Fruit fly (Drosophila melanogaster) whole organism, embryonic: ENCODE data around the gene CG7342.

Experiments
- Bgb ChIP-seq: fragments of 200-800 bp; sonication (Bioruptor generic); IDR thresholded peaks from 2 replicates; pipeline ENCODE4 v1.3.6; 2022; ENCODE audit warnings: missing biosample characterization, missing genetic modification characterization; ENCODE audit not compliant: partially characterized antibody
- CG11696 ChIP-seq: fragments of 200-800 bp; sonication (Bioruptor generic); IDR thresholded peaks from 2 replicates; pipeline ENCODE4 v1.3.6; 2022; ENCODE audit warnings: missing biosample characterization, missing genetic modification characterization
- CG12071 ChIP-seq: fragments of 200-800 bp; sonication (Bioruptor generic); optimal IDR thresholded peaks from 3 replicates; lab custom pipeline; 2018; ENCODE audit warnings: missing biosample characterization, mild to moderate bottlenecking, missing genetic modification characterization
- CG12104 ChIP-seq: fragments of 200-800 bp; sonication (Bioruptor generic); optimal IDR thresholded peaks from 3 replicates; lab custom pipeline; 2016; ENCODE audit warnings: missing biosample characterization, missing genetic modification characterization
- CG13123 ChIP-seq: fragments of 200-800 bp; sonication (Bioruptor generic); optimal IDR thresholded peaks from 2 replicates; lab custom pipeline; 2016; ENCODE audit warnings: missing biosample characterization, missing genetic modification characterization
- CG14667 ChIP-seq: fragments of 200-800 bp; sonication (Bioruptor generic); IDR thresholded peaks from 2 replicates; pipeline ENCODE4 v1.3.6; 2022; ENCODE audit warnings: missing biosample characterization, missing genetic modification characterization
- CG15269 ChIP-seq: fragments of 200-800 bp; sonication (Bioruptor generic); optimal IDR thresholded peaks from 2 replicates; lab custom pipeline; 2018; ENCODE audit warnings: missing biosample characterization, mild to moderate bottlenecking, missing genetic modification characterization, moderate library complexity
- CG15514 ChIP-seq: fragments of 200-800 bp; sonication (Bioruptor generic); optimal IDR thresholded peaks from 3 replicates; lab custom pipeline; 2017; ENCODE audit warnings: missing biosample characterization, missing genetic modification characterization, mild to moderate bottlenecking, moderate library complexity, missing genetic modification reagents
- CG17912 ChIP-seq: fragments of 200-800 bp; sonication (Bioruptor generic); optimal IDR thresholded peaks from 2 replicates; lab custom pipeline; 2018; ENCODE audit warnings: missing biosample characterization, mild to moderate bottlenecking, missing genetic modification characterization
- CG18011 ChIP-seq: fragments of 200-800 bp; sonication (Bioruptor generic); optimal IDR thresholded peaks from 2 replicates; lab custom pipeline; 2017; ENCODE audit warnings: missing biosample characterization, missing genetic modification characterization, mild to moderate bottlenecking, moderate library complexity, missing genotype
- CG2129 ChIP-seq: fragments of 200-800 bp; sonication (Bioruptor generic); IDR thresholded peaks from 2 replicates; pipeline ENCODE4 v1.3.6; 2022; ENCODE audit warnings: missing biosample characterization, missing genetic modification characterization; ENCODE audit not compliant: partially characterized antibody
- CG2875 ChIP-seq: fragments of 200-800 bp; sonication (Bioruptor generic); optimal IDR thresholded peaks from 2 replicates; lab custom pipeline; 2017; ENCODE audit warnings: missing biosample characterization, mild to moderate bottlenecking, missing genetic modification characterization, missing genetic modification reagents
- CG31224 ChIP-seq: fragments of 200-800 bp; sonication (Bioruptor generic); IDR thresholded peaks from 2 replicates; pipeline ENCODE4 v1.3.6; 2022; ENCODE audit warnings: missing biosample characterization, missing genetic modification characterization
- CG32767 ChIP-seq: fragments of 200-800 bp; sonication (Bioruptor generic); IDR thresholded peaks from 2 replicates; pipeline ENCODE4 v1.3.6; 2022; ENCODE audit warnings: missing biosample characterization, missing genetic modification characterization
- CG4617 ChIP-seq: fragments of 200-800 bp; sonication (Bioruptor generic); optimal IDR thresholded peaks from 3 replicates; lab custom pipeline; 2016; ENCODE audit warnings: missing biosample characterization, missing genetic modification characterization, borderline replicate concordance
- CG8089 ChIP-seq: fragments of 200-800 bp; sonication (Bioruptor generic); optimal IDR thresholded peaks from 3 replicates; lab custom pipeline; 2016; ENCODE audit warnings: missing biosample characterization, missing genetic modification characterization
- Dip2 ChIP-seq: fragments of 200-800 bp; sonication (Bioruptor generic); IDR thresholded peaks from 2 replicates; pipeline ENCODE4 v1.3.6; 2022; ENCODE audit warnings: missing biosample characterization, missing genetic modification characterization
- Dll ChIP-seq: fragments of 200-800 bp; sonication (Bioruptor generic); IDR thresholded peaks from 4 replicates; pipeline ENCODE4 v1.3.6; 2022; ENCODE audit warnings: missing biosample characterization, missing genetic modification characterization; ENCODE audit not compliant: partially characterized antibody
- Hr3 ChIP-seq: fragments of 200-800 bp; sonication (Bioruptor generic); optimal IDR thresholded peaks from 3 replicates; lab custom pipeline; 2016; ENCODE audit warnings: missing biosample characterization, missing genetic modification characterization
- Hr39 ChIP-seq: fragments of >200 bp; optimal IDR thresholded peaks from 2 replicates; lab custom pipeline; 2017
- Opbp ChIP-seq: fragments of 200-800 bp; sonication (Bioruptor generic); IDR thresholded peaks from 3 replicates; pipeline ENCODE4 v1.3.6; 2022; ENCODE audit warnings: missing biosample characterization, missing genetic modification characterization; ENCODE audit not compliant: partially characterized antibody
- Ptx1 ChIP-seq: fragments of 200-800 bp; sonication (Bioruptor generic); IDR thresholded peaks from 2 replicates; pipeline ENCODE4 v1.3.6; 2022; ENCODE audit warnings: missing biosample characterization, missing genetic modification characterization
- Rx ChIP-seq: fragments of 200-800 bp; sonication (Bioruptor generic); IDR thresholded peaks from 2 replicates; pipeline ENCODE4 v1.3.6; 2022; ENCODE audit warnings: missing biosample characterization, missing genetic modification characterization
- Trl ChIP-seq, 3 experiments: fragments of >200 bp in 2 of 3; fragments of 200-800 bp in 1 of 3; sonication (Bioruptor generic) in 1 of 3; optimal IDR thresholded peaks; 2 replicates in 1 of 3; 3 replicates in 2 of 3; lab custom pipeline; 2016 to 2017; ENCODE audit warnings: missing biosample characterization in 1 of 3, missing genetic modification characterization in 1 of 3
- amos ChIP-seq: fragments of 200-800 bp; sonication (Bioruptor generic); IDR thresholded peaks from 2 replicates; pipeline ENCODE4 v1.3.6; 2022; ENCODE audit warnings: missing biosample characterization, missing genetic modification characterization; ENCODE audit not compliant: partially characterized antibody
- ash1 ChIP-seq: fragments of 200-800 bp; sonication (Bioruptor generic); optimal IDR thresholded peaks from 2 replicates; lab custom pipeline; 2018; ENCODE audit warnings: missing biosample characterization, mild to moderate bottlenecking, missing genetic modification characterization
- chn ChIP-seq: fragments of 200-800 bp; sonication (Bioruptor generic); optimal IDR thresholded peaks from 2 replicates; lab custom pipeline; 2016; ENCODE audit warnings: missing biosample characterization, missing genetic modification characterization
- dmrt99B ChIP-seq: fragments of 200-800 bp; sonication (Bioruptor generic); optimal IDR thresholded peaks from 2 replicates; lab custom pipeline; 2018; ENCODE audit warnings: missing biosample characterization, mild to moderate bottlenecking, missing genetic modification characterization, moderate library complexity
- exex ChIP-seq: fragments of 200-800 bp; sonication (Bioruptor generic); optimal IDR thresholded peaks from 4 replicates; lab custom pipeline; 2018; ENCODE audit warnings: missing biosample characterization, mild to moderate bottlenecking, missing genetic modification characterization, moderate library complexity
- fd102C ChIP-seq: fragments of 200-800 bp; sonication (Bioruptor generic); optimal IDR thresholded peaks from 2 replicates; lab custom pipeline; 2018; ENCODE audit warnings: missing biosample characterization, mild to moderate bottlenecking, missing genetic modification characterization, moderate library complexity
- gem ChIP-seq: fragments of 200-800 bp; sonication (Bioruptor generic); optimal IDR thresholded peaks from 2 replicates; lab custom pipeline; 2019; ENCODE audit warnings: missing biosample characterization, mild to moderate bottlenecking, missing genetic modification characterization, moderate library complexity
- grau ChIP-seq: fragments of 200-800 bp; optimal IDR thresholded peaks from 3 replicates; lab custom pipeline; 2019; ENCODE audit warnings: missing biosample characterization, mild to moderate bottlenecking, missing genetic modification characterization, moderate library complexity
- h ChIP-seq: fragments of >200 bp; optimal IDR thresholded peaks from 2 replicates; lab custom pipeline; 2017
- hbn ChIP-seq: fragments of 200-800 bp; sonication (Bioruptor generic); IDR thresholded peaks from 2 replicates; pipeline ENCODE4 v1.3.6; 2022; ENCODE audit warnings: missing biosample characterization, missing genetic modification characterization; ENCODE audit not compliant: partially characterized antibody
- insv ChIP-seq, 2 experiments: fragments of 200-800 bp; sonication (Bioruptor generic); optimal IDR thresholded peaks; 3 replicates each; lab custom pipeline; 2016 to 2018; ENCODE audit warnings: missing biosample characterization in 2 of 2, missing genetic modification characterization in 2 of 2
- lilli ChIP-seq: fragments of 200-800 bp; sonication (Bioruptor generic); optimal IDR thresholded peaks from 3 replicates; lab custom pipeline; 2016; ENCODE audit warnings: missing biosample characterization, missing genetic modification characterization
- mam ChIP-seq: fragments of 200-800 bp; sonication (Bioruptor generic); optimal IDR thresholded peaks from 3 replicates; lab custom pipeline; 2016; ENCODE audit warnings: missing biosample characterization, missing genetic modification characterization
- mld ChIP-seq: fragments of 200-800 bp; sonication (Bioruptor generic); IDR thresholded peaks from 3 replicates; pipeline ENCODE4 v1.3.6; 2022; ENCODE audit warnings: missing biosample characterization, missing genetic modification characterization; ENCODE audit not compliant: partially characterized antibody
- nerfin-1 ChIP-seq: fragments of 200-800 bp; sonication (Bioruptor generic); optimal IDR thresholded peaks from 3 replicates; lab custom pipeline; 2019; ENCODE audit warnings: missing biosample characterization, mild to moderate bottlenecking, missing genetic modification characterization, moderate library complexity
- nom ChIP-seq: fragments of 200-800 bp; sonication (Bioruptor generic); optimal IDR thresholded peaks from 2 replicates; lab custom pipeline; 2017; ENCODE audit warnings: missing biosample characterization, missing genetic modification characterization, mild to moderate bottlenecking, moderate library complexity, missing genetic modification reagents
- oc ChIP-seq: fragments of 200-800 bp; sonication (Bioruptor generic); optimal IDR thresholded peaks from 2 replicates; lab custom pipeline; 2018; ENCODE audit warnings: missing biosample characterization, mild to moderate bottlenecking, missing genetic modification characterization, moderate library complexity
- pan ChIP-seq, 4 experiments: fragments of >200 bp in 3 of 4; fragments of 200-800 bp in 1 of 4; sonication (Bioruptor generic) in 1 of 4; optimal IDR thresholded peaks in 3 of 4; IDR thresholded peaks in 1 of 4; 2 replicates each; pipeline versions ENCODE4 v1.3.6 to Lab custom; 2017 to 2022; ENCODE audit warnings: missing biosample characterization in 2 of 4, missing genetic modification characterization in 2 of 4, mixed read lengths in 1 of 4
- sens ChIP-seq: fragments of 200-800 bp; sonication (Bioruptor generic); peaks from one replicate; lab custom pipeline; 2016; ENCODE audit warnings: missing biosample characterization, missing genetic modification characterization
- sob ChIP-seq: fragments of 200-800 bp; sonication (Bioruptor generic); IDR thresholded peaks from 2 replicates; pipeline ENCODE4 v1.3.6; 2022; ENCODE audit warnings: missing biosample characterization, missing genetic modification characterization
- tgo ChIP-seq: fragments of 200-800 bp; sonication (Bioruptor generic); IDR thresholded peaks from 3 replicates; pipeline ENCODE4 v1.3.6; 2022; ENCODE audit warnings: missing biosample characterization, missing genetic modification characterization
- tll ChIP-seq, 2 experiments: fragments of 200-800 bp in 1 of 2; fragments of >200 bp in 1 of 2; sonication (Bioruptor generic) in 1 of 2; optimal IDR thresholded peaks; 2 replicates each; lab custom pipeline; 2017 to 2019; ENCODE audit warnings: missing biosample characterization in 2 of 2, missing genetic modification characterization in 2 of 2, mild to moderate bottlenecking in 1 of 2, moderate library complexity in 1 of 2
- unpg ChIP-seq: fragments of 200-800 bp; sonication (Bioruptor generic); optimal IDR thresholded peaks from 3 replicates; lab custom pipeline; 2018; ENCODE audit warnings: missing biosample characterization, mild to moderate bottlenecking, missing genetic modification characterization, moderate library complexity
- vvl ChIP-seq: fragments of 200-800 bp; sonication (Bioruptor generic); IDR thresholded peaks from 2 replicates; pipeline ENCODE4 v1.3.6; 2022; ENCODE audit warnings: missing biosample characterization, missing genetic modification characterization
- zen2 ChIP-seq: fragments of 200-800 bp; sonication (Bioruptor generic); IDR thresholded peaks from 3 replicates; pipeline ENCODE4 v1.3.6; 2022; ENCODE audit warnings: missing biosample characterization, missing genetic modification characterization; ENCODE audit not compliant: partially characterized antibody
- zfh2 ChIP-seq: fragments of 200-800 bp; sonication (Bioruptor generic); optimal IDR thresholded peaks from 2 replicates; lab custom pipeline; 2016; ENCODE audit warnings: missing biosample characterization, missing genetic modification characterization

The CG7342 gene

dm6 chr3R:19644901-19645204 lies 41.7 kb downstream of the CG7342 start, which contains the start of gene Nup58 (continued):
- TF ChIP-seq CG18011 = no peak
- TF ChIP-seq Dip2 (GFP tag; lab: Robert Waterston, UW) = no peak
- TF ChIP-seq CG4617 (GFP tag; lab: Kevin White, UChicago) = no peak
- TF ChIP-seq CG12104 (GFP tag; lab: Kevin White, UChicago) = no peak
- TF ChIP-seq zen2 = peak; percentile 76
- peak; percentile 60 for TF ChIP-seq CG2129
- TF ChIP-seq CG17912 (GFP tag; lab: Kevin White, UChicago) = no peak
- TF ChIP-seq Trl (optimal IDR thresholded peaks at IDR 0.05; lab: Kevin White, UChicago) = no peak
- no peak for TF ChIP-seq Trl (GFP tag; optimal IDR thresholded peaks at IDR 0.05; lab: Kevin White, UChicago)
- no peak for TF ChIP-seq chn (GFP tag; lab: Kevin White, UChicago)
- TF ChIP-seq Hr39 (lab: Kevin White, UChicago) = no peak
- no peak for TF ChIP-seq oc
- TF ChIP-seq Rx (GFP tag; lab: Robert Waterston, UW) = no peak
- TF ChIP-seq fd102C (GFP tag; lab: Kevin White, UChicago) = no peak
- TF ChIP-seq mld (GFP tag; lab: Robert Waterston, UW) = peak; percentile 56; the same call in 1 of the 3 replicates
- no peak for TF ChIP-seq CG8089 (GFP tag; lab: Kevin White, UChicago)
- no peak for TF ChIP-seq CG11696 (GFP tag; lab: Robert Waterston, UW)
- no peak for TF ChIP-seq Hr3 (GFP tag; lab: Kevin White, UChicago)
- TF ChIP-seq insv (GFP tag; optimal IDR thresholded peaks at IDR 0.05; lab: Kevin White, UChicago) = no peak
- no peak for TF ChIP-seq tgo (GFP tag; lab: Robert Waterston, UW)
- peak; percentile 83 for TF ChIP-seq amos (GFP tag; lab: Robert Waterston, UW)
- peak; percentile 81; the same call in 2 of the 3 replicates for TF ChIP-seq Opbp (GFP tag; lab: Robert Waterston, UW)
- peak; percentile 14; the same call in 1 of the 2 replicates for TF ChIP-seq Ptx1 (GFP tag; lab: Robert Waterston, UW)
- no peak for TF ChIP-seq CG15514 (GFP tag; lab: Kevin White, UChicago)
- no peak for TF ChIP-seq CG2875 (GFP tag; lab: Kevin White, UChicago)
- peak; percentile 8 for TF ChIP-seq zfh2 (GFP tag; lab: Kevin White, UChicago)
- no peak for TF ChIP-seq nom
- no peak for TF ChIP-seq CG15269 (tag; lab: Kevin White, UChicago)
- peak; percentile 79 for TF ChIP-seq Bgb (GFP tag; lab: Robert Waterston, UW)
- no peak for TF ChIP-seq ash1 (GFP tag; lab: Kevin White, UChicago)
- no peak for TF ChIP-seq grau (tag; lab: Kevin White, UChicago)
- no peak for TF ChIP-seq CG32767
- no peak for TF ChIP-seq exex (tag; lab: Kevin White, UChicago)
- TF ChIP-seq h (lab: Kevin White, UChicago) = no peak
- TF ChIP-seq dmrt99B = no peak
- TF ChIP-seq mam (GFP tag; lab: Kevin White, UChicago) = peak; percentile 17
- no peak for TF ChIP-seq lilli (GFP tag; lab: Kevin White, UChicago)
- peak; percentile 48; the same call in 1 of the 2 replicates for TF ChIP-seq vvl (GFP tag; lab: Robert Waterston, UW)
- no peak for TF ChIP-seq unpg (GFP tag; lab: Kevin White, UChicago)
- TF ChIP-seq CG12071 = no peak
- peak; percentile 77 for TF ChIP-seq hbn
- TF ChIP-seq sob = no peak; the same call in 1 of the 2 replicates
- peak; percentile 88 for TF ChIP-seq Dll (GFP tag; lab: Robert Waterston, UW)
- TF ChIP-seq nerfin-1 (tag; lab: Kevin White, UChicago) = no peak
- peak in 1 of 2 experiments; percentile 9 for TF ChIP-seq tll (GFP tag; optimal IDR thresholded peaks at IDR 0.05; lab: Kevin White, UChicago)
- no peak for TF ChIP-seq CG13123 (GFP tag; lab: Kevin White, UChicago)
- peak; percentile 87 for TF ChIP-seq sens (GFP tag; lab: Kevin White, UChicago)
- no peak for TF ChIP-seq pan (optimal IDR thresholded peaks at IDR 0.05; lab: Kevin White, UChicago)
- peak in 1 of 2 experiments; percentile 56 for TF ChIP-seq pan (GFP tag; optimal IDR thresholded peaks at IDR 0.05 in 1 of 2, IDR thresholded peaks at IDR 0.05 in 1 of 2)
- no peak for TF ChIP-seq CG14667
- TF ChIP-seq CG31224 (GFP tag; lab: Robert Waterston, UW) = no peak
- TF ChIP-seq gem = no peak
